Worm (Caenorhabditis elegans): ENCODE measurements around the gene nasp-2.
A peak's percentile ranks its signal among the peaks of the same experiment; 100 is the strongest.

nasp-2 gene

DNA sequence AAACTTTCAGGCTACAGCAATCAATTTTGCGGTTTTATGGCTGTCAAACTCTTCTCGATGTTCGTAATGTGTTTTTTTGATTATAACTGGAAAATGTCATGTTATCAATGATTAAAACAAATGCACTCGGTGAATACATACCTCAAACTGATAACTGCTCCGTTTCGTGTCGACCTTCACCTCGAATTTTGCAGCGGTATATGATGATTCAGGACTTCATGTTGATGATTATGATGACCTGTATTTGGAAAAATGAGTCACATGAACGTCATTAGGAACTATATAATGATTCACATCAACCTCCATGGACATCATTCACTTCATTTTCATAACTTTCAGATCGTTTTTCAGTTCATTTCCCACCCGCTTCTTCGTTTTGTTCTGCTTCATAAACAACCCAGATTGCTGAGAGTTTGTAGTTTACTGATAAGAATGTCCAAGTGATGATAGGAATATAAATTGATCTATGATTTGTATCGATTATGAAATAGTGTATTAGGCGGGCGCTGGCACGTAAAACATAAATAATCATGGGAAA is 49.2 kb downstream of the nasp-2 start (continued):
- TF ChIP-seq unc-130 (GFP tag; optimal IDR thresholded peaks at IDR 0.05) (no peak), mdl-1 (tag; optimal IDR thresholded peaks at IDR 0.05) (peak in 1 of 2 experiments; percentile 38), nhr-48 (tag; optimal IDR thresholded peaks at IDR 0.05) (peak; percentile 76), lim-7 (GFP tag; IDR thresholded peaks at IDR 0.05) (no peak), arid-1 (GFP tag; conservative IDR thresholded peaks at IDR 0.05) (no peak), attf-4 (tag; optimal IDR thresholded peaks at IDR 0.05) (no peak), R02D3.7 (tag; optimal IDR thresholded peaks at IDR 0.05) (no peak), snpc-4 (tag; optimal IDR thresholded peaks at IDR 0.05) (no peak), zfp-3 (GFP tag; conservative IDR thresholded peaks at IDR 0.05) (0 out of 2 replicates have a peak, but pooled peaks have one; percentile 25), ceh-62 (tag; optimal IDR thresholded peaks at IDR 0.05) (no peak), T26A8.4 (GFP tag; IDR thresholded peaks at IDR 0.05) (no peak), rbr-2 (tag; optimal IDR thresholded peaks at IDR 0.05) (no peak), hif-1 (tag; optimal IDR thresholded peaks at IDR 0.05) (peak in 1 of 2 experiments; percentile 72), daf-16 (GFP tag; optimal IDR thresholded peaks at IDR 0.05) (no peak), daf-16 (tag; optimal IDR thresholded peaks at IDR 0.05) (peak; percentile 93), F26F4.8 (GFP tag; conservative IDR thresholded peaks at IDR 0.05) (no peak), nhr-237 (tag; optimal IDR thresholded peaks at IDR 0.05) (no peak), ceh-82 (tag; optimal IDR thresholded peaks at IDR 0.05) (no peak), nhr-77 (tag; optimal IDR thresholded peaks at IDR 0.05) (peak; percentile 32), nhr-6 (tag; optimal IDR thresholded peaks at IDR 0.05) (peak; percentile 86), lin-1 (GFP tag; IDR thresholded peaks at IDR 0.05) (no peak; the same call in 1 of the 2 replicates), hlh-11 (tag; optimal IDR thresholded peaks at IDR 0.05) (peak; percentile 76), egl-43 (GFP tag; IDR thresholded peaks at IDR 0.05) (no peak), cey-2 (tag; optimal IDR thresholded peaks at IDR 0.05; ENCODE audit: borderline replicate concordance, insufficient read depth) (no peak), pqm-1 (tag; optimal IDR thresholded peaks at IDR 0.05) (peak; percentile 51), hmg-1.1 (GFP tag; IDR thresholded peaks at IDR 0.05) (0 out of 2 replicates have a peak, but pooled peaks have one; percentile 16), egl-27 (tag; optimal IDR thresholded peaks at IDR 0.05) (no peak), fos-1 (tag; optimal IDR thresholded peaks at IDR 0.05) (no peak), aha-1 (tag) (no peak), nhr-28 (tag; optimal IDR thresholded peaks at IDR 0.05) (peak; percentile 71), mep-1 (tag; optimal IDR thresholded peaks at IDR 0.05) (no peak)

Measured in whole organism, L4 larva.